Worm (Caenorhabditis elegans): ENCODE measurements around the gene rpl-11.1.

Gene rpl-11.1

DNA sequence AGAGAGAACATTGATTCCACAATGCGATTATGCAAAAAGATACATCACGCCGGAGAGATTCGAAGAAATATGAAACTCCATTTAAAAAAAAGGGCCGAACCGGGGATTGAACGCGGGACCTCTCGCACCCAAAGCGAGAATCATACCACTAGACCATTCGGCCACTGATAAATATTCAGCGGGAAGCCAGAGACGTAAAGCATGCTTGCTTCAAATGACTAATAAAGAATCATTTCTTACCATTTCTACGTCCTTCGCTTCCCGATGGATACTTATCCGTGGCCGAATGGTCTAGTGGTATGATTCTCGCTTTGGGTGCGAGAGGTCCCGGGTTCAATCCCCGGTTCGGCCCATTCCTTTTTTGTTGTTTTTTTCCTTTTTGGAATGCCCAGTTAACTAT is 2.4 kb upstream of the rpl-11.1 start (continued):
- TF ChIP-seq Y48G9A.11 (GFP tag; IDR thresholded peaks at IDR 0.05) (peak; percentile 70), zag-1 (tag; optimal IDR thresholded peaks at IDR 0.05) (no peak), ctbp-1 (GFP tag; IDR thresholded peaks at IDR 0.05) (0 out of 2 replicates have a peak, but pooled peaks have one; percentile 41), php-3 (GFP tag; IDR thresholded peaks at IDR 0.05) (0 out of 2 replicates have a peak, but pooled peaks have one; percentile 17)

DNA sequence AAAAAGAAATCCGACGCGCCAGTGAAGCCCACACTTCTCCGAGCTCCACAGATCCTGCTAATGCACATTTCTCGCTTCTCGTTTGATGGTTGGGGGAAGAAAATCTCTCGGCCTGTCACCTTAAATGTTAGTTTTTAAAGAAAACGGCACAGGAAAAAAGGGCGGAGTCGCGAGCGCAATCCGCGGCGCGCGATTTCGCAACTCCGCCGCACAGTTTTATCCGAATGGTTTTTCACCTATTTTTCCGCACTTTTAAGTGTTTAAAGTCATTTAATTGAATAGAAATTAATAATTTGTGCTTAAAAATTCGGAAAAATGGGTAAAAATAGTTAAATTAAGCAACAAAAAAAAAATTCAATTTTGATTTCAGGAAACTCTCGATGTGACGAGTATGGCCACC is 1.8 kb upstream of the rpl-11.1 start:
- TF ChIP-seq dpl-1 (GFP tag; optimal IDR thresholded peaks at IDR 0.05) = peak; percentile 27
- peak; percentile 38 for TF ChIP-seq mep-1 (tag; optimal IDR thresholded peaks at IDR 0.05)
- TF ChIP-seq pha-4 (GFP tag; IDR thresholded peaks at IDR 0.05) = 0 out of 2 replicates have a peak, but pooled peaks have one; percentile 22
- no peak for TF ChIP-seq pha-4 (tag; optimal IDR thresholded peaks at IDR 0.05)
- TF ChIP-seq dve-1 (tag; optimal IDR thresholded peaks at IDR 0.05; ENCODE audit: insufficient read depth) = peak; percentile 23
- TF ChIP-seq hif-1 (tag; optimal IDR thresholded peaks at IDR 0.05) = peak in 1 of 2 experiments; percentile 39
- TF ChIP-seq aha-1 (tag) = peak; percentile 75
- TF ChIP-seq ZK337.2 (GFP tag; IDR thresholded peaks at IDR 0.05) = 0 out of 2 replicates have a peak, but pooled peaks have one; percentile 18
- no peak for TF ChIP-seq ztf-7 (tag; optimal IDR thresholded peaks at IDR 0.05)
- 0 out of 2 replicates have a peak, but pooled peaks have one; percentile 22 for TF ChIP-seq Y48G9A.11 (GFP tag; IDR thresholded peaks at IDR 0.05)
- TF ChIP-seq unc-39 (tag; optimal IDR thresholded peaks at IDR 0.05) = no peak
- TF ChIP-seq mes-2 (tag; optimal IDR thresholded peaks at IDR 0.05; ENCODE audit: poor library complexity, severe bottlenecking) = peak; percentile 75
- peak in 1 of 2 experiments; percentile 29 for TF ChIP-seq lsy-2 (tag; optimal IDR thresholded peaks at IDR 0.05)
- no peak for TF ChIP-seq ceh-20 (GFP tag; IDR thresholded peaks at IDR 0.05)
- 0 out of 2 replicates have a peak, but pooled peaks have one; percentile 15 for TF ChIP-seq hmg-1.1 (GFP tag; IDR thresholded peaks at IDR 0.05)
- TF ChIP-seq lin-38 (GFP tag; IDR thresholded peaks at IDR 0.05) = peak; percentile 55
- TF ChIP-seq nhr-102 (tag; optimal IDR thresholded peaks at IDR 0.05) = no peak
- peak; percentile 35 for TF ChIP-seq set-16 (GFP tag; IDR thresholded peaks at IDR 0.05)

DNA sequence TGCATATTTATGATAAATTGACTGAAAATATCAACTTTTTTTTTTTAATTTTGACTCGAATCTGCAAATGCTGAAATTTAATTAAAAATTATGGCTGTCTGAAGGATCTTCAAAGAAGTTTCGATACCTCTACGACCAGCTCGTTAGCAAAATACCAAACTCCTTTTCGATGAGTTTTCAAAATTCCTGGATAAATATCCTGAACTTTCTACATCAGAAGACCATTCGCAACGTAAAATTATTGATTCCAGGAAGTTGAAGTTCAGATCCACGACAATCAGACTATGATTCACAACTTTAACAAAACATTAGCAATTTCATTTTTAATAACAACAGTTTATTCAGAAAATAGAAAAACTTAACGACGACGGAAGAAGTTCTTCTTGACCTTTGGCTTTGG is 853 bp downstream of the rpl-11.1 start:
- TF ChIP-seq unc-130 (GFP tag; optimal IDR thresholded peaks at IDR 0.05) (peak; percentile 54), aha-1 (tag) (peak; percentile 30), ama-1 (optimal IDR thresholded peaks at IDR 0.05) (peak; percentile 87), ctbp-1 (GFP tag; IDR thresholded peaks at IDR 0.05) (peak; percentile 13; the same call in 1 of the 2 replicates), hlh-30 (tag; optimal IDR thresholded peaks at IDR 0.05; ENCODE audit: insufficient read depth) (no peak), daf-19 (GFP tag; conservative IDR thresholded peaks at IDR 0.05) (no peak), vab-7 (GFP tag; IDR thresholded peaks at IDR 0.05) (0 out of 2 replicates have a peak, but pooled peaks have one; percentile 14), lin-38 (GFP tag; IDR thresholded peaks at IDR 0.05) (peak; percentile 57), Y48G9A.11 (GFP tag; IDR thresholded peaks at IDR 0.05) (peak; percentile 78), arid-1 (GFP tag; conservative IDR thresholded peaks at IDR 0.05) (peak; percentile 51; the same call in 1 of the 2 replicates), rbr-2 (tag; optimal IDR thresholded peaks at IDR 0.05) (no peak), ceh-32 (tag; optimal IDR thresholded peaks at IDR 0.05; ENCODE audit: poor library complexity) (no peak), daf-16 (GFP tag; optimal IDR thresholded peaks at IDR 0.05) (no peak), daf-16 (tag; optimal IDR thresholded peaks at IDR 0.05) (peak; percentile 42), F49E8.2 (tag; optimal IDR thresholded peaks at IDR 0.05; ENCODE audit: borderline replicate concordance) (peak; percentile 88), snpc-1.2 (GFP tag; IDR thresholded peaks at IDR 0.05) (peak; percentile 74), dmd-8 (GFP tag; IDR thresholded peaks at IDR 0.05) (peak; percentile 40; the same call in 1 of the 2 replicates), lsy-2 (tag; optimal IDR thresholded peaks at IDR 0.05) (no peak), ZK337.2 (GFP tag; IDR thresholded peaks at IDR 0.05) (0 out of 2 replicates have a peak, but pooled peaks have one; percentile 14), daf-12 (tag; optimal IDR thresholded peaks at IDR 0.05) (no peak), lin-1 (GFP tag; IDR thresholded peaks at IDR 0.05) (no peak), zfp-3 (GFP tag; conservative IDR thresholded peaks at IDR 0.05) (no peak), nhr-102 (tag; optimal IDR thresholded peaks at IDR 0.05) (peak; percentile 22)
